Fruit fly (Drosophila melanogaster) whole organism, wandering third instar larva: ENCODE results near the gene ppk13.

Experiments
- CG32264 ChIP-seq: fragments of 200-800 bp; sonication (Bioruptor generic); optimal IDR thresholded peaks from 2 replicates; lab custom pipeline; 2016; ENCODE audit warnings: missing biosample characterization, missing genetic modification characterization
- CrebA ChIP-seq: fragments of 200-800 bp; sonication (Bioruptor generic); optimal IDR thresholded peaks from 2 replicates; lab custom pipeline; 2016; ENCODE audit warnings: missing biosample characterization, mild to moderate bottlenecking, missing genetic modification characterization, borderline replicate concordance
- Dfd ChIP-seq: fragments of >200 bp; optimal IDR thresholded peaks from 2 replicates; lab custom pipeline; 2017; ENCODE audit warnings: missing biosample characterization, missing genetic modification characterization
- GATAd ChIP-seq: sonication (Bioruptor generic); optimal IDR thresholded peaks from 2 replicates; lab custom pipeline; 2016; ENCODE audit warnings: missing biosample characterization, missing genetic modification characterization
- HLH106 ChIP-seq: fragments of 200-800 bp; optimal IDR thresholded peaks from 3 replicates; lab custom pipeline; 2019; ENCODE audit warnings: missing biosample characterization, mild to moderate bottlenecking, missing genetic modification characterization, moderate library complexity
- Hnf4 ChIP-seq: fragments of 200-800 bp; sonication (Bioruptor generic); optimal IDR thresholded peaks from 2 replicates; lab custom pipeline; 2016; ENCODE audit warnings: missing biosample characterization, mild to moderate bottlenecking, missing genetic modification characterization
- Hr83 ChIP-seq: fragments of 200-300 bp; sonication (Bioruptor generic); optimal IDR thresholded peaks from 2 replicates; lab custom pipeline; 2016; ENCODE audit warnings: missing biosample characterization, mild to moderate bottlenecking, missing genetic modification characterization, moderate library complexity; ENCODE audit not compliant: poor library complexity, severe bottlenecking
- Jra ChIP-seq: sonication (Bioruptor generic); optimal IDR thresholded peaks from 2 replicates; lab custom pipeline; 2016; ENCODE audit warnings: missing biosample characterization, missing genetic modification characterization
- Mio ChIP-seq: sonication (Bioruptor generic); optimal IDR thresholded peaks from 2 replicates; lab custom pipeline; 2016; ENCODE audit warnings: missing biosample characterization, missing genetic modification characterization
- Myc ChIP-seq: fragments of >200 bp; optimal IDR thresholded peaks from 2 replicates; lab custom pipeline; 2017
- OdsH ChIP-seq: fragments of 200-800 bp; sonication (Bioruptor generic); optimal IDR thresholded peaks from 2 replicates; lab custom pipeline; 2016; ENCODE audit warnings: missing biosample characterization, mild to moderate bottlenecking, missing genetic modification characterization
- Rel ChIP-seq, 2 experiments: fragments of 200-800 bp; sonication (Bioruptor generic) in 1 of 2; optimal IDR thresholded peaks; 2 replicates in 1 of 2; 3 replicates in 1 of 2; lab custom pipeline; 2016 to 2019; ENCODE audit warnings: mild to moderate bottlenecking in 2 of 2, missing biosample characterization in 2 of 2, missing genetic modification characterization in 2 of 2, moderate library complexity in 1 of 2
- Sp1 ChIP-seq: fragments of 200-800 bp; sonication (Bioruptor generic); optimal IDR thresholded peaks from 3 replicates; lab custom pipeline; 2019; ENCODE audit warnings: missing biosample characterization, mild to moderate bottlenecking, missing genetic modification characterization, moderate library complexity
- Vsx2 ChIP-seq: fragments of 200-300, 225-300 bp; sonication (Bioruptor generic); optimal IDR thresholded peaks from 2 replicates; lab custom pipeline; 2018; ENCODE audit warnings: missing biosample characterization, missing genetic modification characterization; ENCODE audit not compliant: partially characterized antibody
- br ChIP-seq: fragments of 200-800 bp; sonication (Bioruptor generic); optimal IDR thresholded peaks from 2 replicates; lab custom pipeline; 2016; ENCODE audit warnings: missing biosample characterization, missing genetic modification characterization
- dl ChIP-seq, 2 experiments: fragments of 175-275, 200-275 bp in 1 of 2; fragments of 200-275 bp in 1 of 2; sonication (Bioruptor generic); optimal IDR thresholded peaks; lab custom pipeline; 2018; ENCODE audit warnings: mild to moderate bottlenecking in 2 of 2, missing biosample characterization in 2 of 2, missing genetic modification characterization in 2 of 2, moderate library complexity in 2 of 2; ENCODE audit not compliant: partially characterized antibody in 2 of 2, insufficient read depth in 1 of 2
- dmrt93B ChIP-seq: fragments of 200-800 bp; sonication (Bioruptor generic); optimal IDR thresholded peaks from 2 replicates; lab custom pipeline; 2018; ENCODE audit warnings: missing biosample characterization, mild to moderate bottlenecking, missing genetic modification characterization
- dsf ChIP-seq: sonication (Bioruptor generic); optimal IDR thresholded peaks from 2 replicates; lab custom pipeline; 2016; ENCODE audit warnings: missing biosample characterization, missing genetic modification characterization, borderline replicate concordance
- foxo ChIP-seq, 2 experiments: fragments of 200-800 bp; sonication (Bioruptor generic); optimal IDR thresholded peaks; 2 replicates in 1 of 2; 3 replicates in 1 of 2; lab custom pipeline; 2016 to 2017; ENCODE audit warnings: missing biosample characterization in 2 of 2, missing genetic modification characterization in 2 of 2
- h ChIP-seq: fragments of 200-800 bp; sonication (Bioruptor generic); optimal IDR thresholded peaks from 3 replicates; lab custom pipeline; 2016; ENCODE audit warnings: missing biosample characterization, mild to moderate bottlenecking, missing genetic modification characterization
- psq ChIP-seq: fragments of 200-800 bp; sonication (Bioruptor generic); optimal IDR thresholded peaks from 3 replicates; lab custom pipeline; 2017; ENCODE audit warnings: missing biosample characterization, mild to moderate bottlenecking, missing genetic modification characterization, moderate library complexity
- rgr ChIP-seq: fragments of 200-800 bp; sonication (Bioruptor generic); optimal IDR thresholded peaks from 3 replicates; lab custom pipeline; 2016; ENCODE audit warnings: missing biosample characterization, mild to moderate bottlenecking, missing genetic modification characterization
- sage ChIP-seq: fragments of 200-800 bp; sonication (Bioruptor generic); optimal IDR thresholded peaks from 2 replicates; lab custom pipeline; 2016; ENCODE audit warnings: missing biosample characterization, mild to moderate bottlenecking, missing genetic modification characterization
- tai ChIP-seq: sonication (Bioruptor generic); optimal IDR thresholded peaks from 2 replicates; lab custom pipeline; 2016; ENCODE audit warnings: missing biosample characterization, missing genetic modification characterization
- usp ChIP-seq: fragments of >200 bp; optimal IDR thresholded peaks from 2 replicates; lab custom pipeline; 2017; ENCODE audit warnings: missing biosample characterization, missing genetic modification characterization
- woc ChIP-seq: sonication (Bioruptor generic); optimal IDR thresholded peaks from 2 replicates; lab custom pipeline; 2016; ENCODE audit warnings: missing biosample characterization, mild to moderate bottlenecking, missing genetic modification characterization

The ppk13 gene

DNA sequence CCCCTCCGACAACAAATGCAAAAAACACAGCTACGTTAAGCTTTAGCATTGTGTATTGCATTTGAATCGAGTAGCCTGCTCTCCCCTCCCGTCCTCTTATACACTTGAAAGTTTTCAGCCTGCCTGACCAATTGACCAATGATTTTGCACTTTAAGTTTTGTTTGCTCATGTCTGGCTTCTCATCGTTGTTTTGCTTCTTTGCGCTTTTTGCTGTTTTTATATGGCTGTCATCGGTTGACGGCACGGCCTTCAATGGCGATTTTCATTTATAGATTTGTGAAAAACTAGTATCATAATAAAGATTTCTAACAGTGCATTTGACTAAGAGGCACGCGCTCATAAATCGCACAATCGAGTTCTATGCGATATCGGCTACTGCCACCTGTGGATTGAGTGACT, 22.7 kb downstream of the ppk13 start:
- no peak for TF ChIP-seq GATAd
- TF ChIP-seq Dfd (GFP tag; lab: Kevin White, UChicago) = no peak
- TF ChIP-seq Myc = no peak
- no peak for TF ChIP-seq Mio (GFP tag; lab: Kevin White, UChicago)
- no peak for TF ChIP-seq br (GFP tag; lab: Kevin White, UChicago)
- no peak for TF ChIP-seq sage (GFP tag; lab: Kevin White, UChicago)
- no peak for TF ChIP-seq OdsH (GFP tag; lab: Kevin White, UChicago)
- no peak for TF ChIP-seq psq (GFP tag; lab: Kevin White, UChicago)
- no peak for TF ChIP-seq dmrt93B
- TF ChIP-seq Hr83 (GFP tag; lab: Kevin White, UChicago) = no peak
- no peak for TF ChIP-seq Vsx2 (GFP tag; lab: Kevin White, UChicago)
- no peak for TF ChIP-seq foxo (GFP tag; optimal IDR thresholded peaks at IDR 0.05; lab: Kevin White, UChicago)
- no peak for TF ChIP-seq Sp1
- TF ChIP-seq Hnf4 = no peak
- TF ChIP-seq dsf (GFP tag; lab: Kevin White, UChicago) = no peak

DNA sequence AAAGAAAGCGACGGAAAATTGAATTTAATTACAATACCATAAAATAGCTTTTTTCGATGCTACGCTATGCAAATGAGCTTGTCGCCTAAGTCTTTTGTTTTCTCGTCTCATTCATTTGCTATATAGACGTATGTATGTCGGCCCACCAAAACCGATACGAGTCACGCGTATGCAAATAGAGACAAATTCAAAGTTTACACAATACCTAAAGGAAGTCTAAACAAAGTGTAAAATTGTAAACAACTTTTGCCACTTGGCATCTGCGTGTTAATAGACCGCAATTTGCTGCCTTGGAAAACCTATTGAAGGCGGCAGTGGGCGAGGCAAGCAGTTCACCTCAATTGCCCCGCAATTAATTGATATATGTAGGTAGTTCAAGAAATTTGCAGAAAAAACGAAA, 25.9 kb downstream of the ppk13 start:
- TF ChIP-seq woc (GFP tag; lab: Kevin White, UChicago) (no peak), GATAd (no peak), Dfd (GFP tag; lab: Kevin White, UChicago) (no peak), Hr83 (GFP tag; lab: Kevin White, UChicago) (no peak), CG32264 (GFP tag; lab: Kevin White, UChicago) (no peak), CrebA (no peak), Sp1 (no peak)
- TF ChIP-seq, all 38 proteins: peak for 0

DNA sequence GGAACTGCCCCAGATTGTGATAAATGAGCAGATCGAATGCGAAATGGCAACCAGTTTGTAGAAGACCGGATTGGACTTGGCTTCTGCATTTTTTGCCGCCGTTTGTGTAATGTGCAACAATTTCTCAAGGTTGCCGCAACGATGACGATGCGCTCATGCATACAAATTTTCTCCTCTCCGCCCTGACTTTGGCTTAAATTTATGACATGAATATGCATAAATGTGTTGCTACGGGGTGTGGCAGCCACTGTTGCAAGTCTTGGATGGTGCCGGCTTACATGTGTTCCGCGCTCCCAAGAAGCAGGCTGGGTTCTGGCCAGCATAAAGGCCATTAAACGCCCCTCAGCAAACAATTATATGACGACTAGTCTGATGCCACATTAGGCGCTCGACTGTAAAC, 27.0 kb downstream of the ppk13 start:
- TF ChIP-seq CrebA (no peak), h (GFP tag; lab: Kevin White, UChicago) (no peak), GATAd (no peak), rgr (GFP tag; lab: Kevin White, UChicago) (no peak), dsf (GFP tag; lab: Kevin White, UChicago) (no peak), Jra (no peak), CG32264 (GFP tag; lab: Kevin White, UChicago) (no peak)

DNA sequence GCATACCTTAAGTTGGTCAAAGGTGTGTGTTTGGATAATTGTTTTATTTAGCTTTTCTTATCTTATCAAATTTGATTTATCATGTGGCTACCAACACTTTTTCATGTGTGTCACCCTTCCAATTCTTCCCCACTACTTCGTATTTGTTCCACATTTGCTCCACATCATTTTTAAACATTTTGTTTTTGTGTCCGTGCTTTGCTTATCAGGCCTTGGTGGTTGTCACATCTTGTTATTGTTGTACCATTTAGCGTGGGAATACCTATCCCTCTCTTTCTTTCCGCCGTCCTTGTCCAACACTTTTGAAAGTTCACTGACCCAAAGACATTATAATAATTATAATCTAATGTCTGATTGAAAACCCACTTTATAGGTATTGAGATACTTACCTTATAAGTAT, 34.9 kb downstream of the ppk13 start:
- TF ChIP-seq tai (GFP tag; lab: Kevin White, UChicago) (no peak), psq (GFP tag; lab: Kevin White, UChicago) (peak; percentile 3)

DNA sequence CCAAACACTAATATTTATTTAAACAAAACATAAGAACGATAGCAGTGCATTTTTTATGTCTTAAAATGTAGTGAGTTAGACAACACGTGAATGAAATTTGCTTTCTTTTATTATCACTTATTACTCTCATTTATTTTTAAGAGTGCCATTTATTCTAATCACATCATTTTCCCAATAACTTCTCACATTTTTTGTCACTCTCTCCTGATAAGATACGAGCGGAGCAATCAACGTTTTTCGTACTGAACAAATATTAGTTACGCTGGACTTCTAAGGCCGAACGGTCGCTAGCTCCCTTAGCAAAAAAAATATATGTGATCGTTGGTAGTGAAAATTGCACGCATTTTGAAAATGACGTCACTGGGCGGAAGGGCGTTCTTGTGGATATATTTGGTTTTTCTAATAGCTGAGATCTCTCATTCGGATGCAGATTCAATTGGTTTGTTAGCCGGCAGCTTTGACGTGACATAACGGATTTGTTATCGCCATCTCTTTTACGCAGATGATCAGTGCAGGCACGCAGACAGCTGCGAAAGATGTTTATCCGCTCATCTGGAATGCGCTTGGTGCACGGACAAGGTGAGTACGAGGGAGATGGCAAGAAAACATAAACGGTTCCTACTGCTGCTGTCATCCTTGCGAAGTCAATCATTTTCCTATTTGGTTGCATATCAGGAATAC, 35.6 kb downstream of the ppk13 start, which contains the start of gene Itgbn:
Gene Itgbn (plus strand): TSS at position 251 of the 681 bp plus-strand sequence.
- TF ChIP-seq Dfd (GFP tag; lab: Kevin White, UChicago) (no peak), OdsH (GFP tag; lab: Kevin White, UChicago) (no peak), dsf (GFP tag; lab: Kevin White, UChicago) (no peak), Mio (GFP tag; lab: Kevin White, UChicago) (no peak), CG32264 (GFP tag; lab: Kevin White, UChicago) (no peak), usp (GFP tag; lab: Kevin White, UChicago) (no peak), foxo (GFP tag; optimal IDR thresholded peaks at IDR 0.05; lab: Kevin White, UChicago) (no peak), dl (GFP tag; optimal IDR thresholded peaks at IDR 0.05; lab: Kevin White, UChicago; ENCODE audit: insufficient read depth in 1 of 2, partially characterized antibody in 2 of 2) (no peak)

DNA sequence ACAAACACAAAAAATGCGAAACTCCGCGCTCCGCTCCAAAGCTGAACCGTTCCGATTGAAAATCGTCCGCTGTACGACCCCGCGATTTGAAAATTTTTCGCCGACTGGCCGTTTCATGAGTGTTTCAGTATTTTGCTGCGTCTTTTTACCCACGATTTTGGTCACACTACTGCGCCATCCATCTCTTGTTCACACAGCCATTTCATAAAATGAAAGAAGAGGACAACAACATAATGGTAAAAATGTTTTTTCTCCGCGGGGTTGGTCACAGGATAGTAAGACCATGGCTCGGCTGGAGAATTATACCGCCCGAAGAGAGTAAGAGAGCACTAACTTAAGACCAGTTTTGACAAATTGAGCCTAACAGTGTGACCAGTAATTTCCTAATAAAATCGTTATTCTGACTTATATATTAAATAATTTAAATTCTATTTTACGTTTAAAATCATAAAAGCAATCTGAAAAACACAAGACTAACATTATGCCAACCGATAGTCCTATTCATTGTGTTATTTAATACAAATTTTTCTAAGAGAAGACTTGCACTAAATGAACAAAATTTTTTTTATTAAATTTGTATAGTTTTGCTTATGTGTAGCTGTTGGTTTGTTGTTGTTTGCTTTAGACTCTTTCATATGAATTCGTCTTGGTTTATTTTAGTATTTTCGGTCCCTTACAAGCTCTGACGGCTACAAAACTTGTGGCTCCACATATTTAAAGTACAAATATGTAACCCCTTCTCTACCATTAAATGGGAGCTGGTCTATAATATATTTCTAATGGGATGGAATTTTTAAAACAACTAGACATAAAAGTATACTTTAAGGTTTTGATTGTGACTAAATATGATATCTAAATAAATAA, 36.4 kb downstream of the ppk13 start, which contains the start of gene CG42238:
Gene CG42238 (minus strand): TSS at position 292 of the 864 bp plus-strand sequence.
- TF ChIP-seq HLH106 (tag; lab: Kevin White, UChicago) (peak; percentile 2), Rel (GFP tag; optimal IDR thresholded peaks at IDR 0.05; lab: Kevin White, UChicago) (no peak), Rel (tag; optimal IDR thresholded peaks at IDR 0.05; lab: Kevin White, UChicago) (peak; percentile 31), Hr83 (GFP tag; lab: Kevin White, UChicago) (peak; percentile 36), Mio (GFP tag; lab: Kevin White, UChicago) (no peak), foxo (GFP tag; optimal IDR thresholded peaks at IDR 0.05; lab: Kevin White, UChicago) (peak in 1 of 2 experiments; percentile 4), br (GFP tag; lab: Kevin White, UChicago) (no peak), dl (GFP tag; optimal IDR thresholded peaks at IDR 0.05; lab: Kevin White, UChicago; ENCODE audit: insufficient read depth in 1 of 2, partially characterized antibody in 2 of 2) (peak in 1 of 2 experiments; percentile 39), psq (GFP tag; lab: Kevin White, UChicago) (peak; percentile 21), rgr (GFP tag; lab: Kevin White, UChicago) (peak; percentile 31), CrebA (no peak), OdsH (GFP tag; lab: Kevin White, UChicago) (no peak), Sp1 (peak; percentile 8)
- TF ChIP-seq, all 38 proteins: peak for 8
